Fruit fly (Drosophila melanogaster): ENCODE measurements around the gene CG33648.

CG33648 gene

DNA sequence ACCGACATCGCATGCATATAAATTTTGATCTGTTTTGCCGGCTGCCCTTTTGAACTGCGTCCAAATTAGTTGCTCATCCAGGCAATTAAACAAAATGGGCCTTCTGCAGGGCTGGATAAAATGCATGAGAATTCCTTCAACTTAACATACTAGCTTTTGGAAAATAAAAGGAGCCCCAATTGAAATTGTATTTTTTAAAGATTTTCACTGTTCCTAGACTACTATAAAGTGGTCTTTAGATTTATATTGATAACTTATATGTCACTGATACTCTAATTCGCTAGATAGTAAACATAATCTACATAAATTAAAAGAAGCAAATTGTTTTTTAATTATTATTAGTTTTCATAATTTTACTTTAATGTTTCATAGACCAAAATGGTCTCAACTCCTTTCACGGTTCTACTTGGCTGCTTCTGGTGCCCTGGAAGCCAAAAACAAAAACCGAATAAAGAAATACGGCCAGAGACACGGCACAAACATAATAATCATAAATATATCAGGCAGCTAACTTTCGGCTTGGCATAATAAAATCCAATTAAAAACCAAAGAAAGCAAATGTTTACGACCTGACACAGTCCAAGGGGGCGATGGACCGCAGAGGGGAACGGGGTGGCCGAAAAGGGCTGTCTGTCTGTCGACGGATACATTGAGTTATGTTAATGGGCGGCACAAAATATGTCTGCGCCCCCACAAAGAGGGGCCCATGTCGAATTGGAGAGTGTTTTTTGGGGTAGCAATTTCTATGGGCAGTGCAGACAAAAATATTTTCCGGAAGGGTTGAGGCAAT is 13.5 kb downstream of the CG33648 start (continued):
- no peak for TF ChIP-seq shn (GFP tag; optimal IDR thresholded peaks at IDR 0.05)
- TF ChIP-seq CG4730 (GFP tag; IDR thresholded peaks at IDR 0.05): no peak
- peak; percentile 45 for TF ChIP-seq CG8924 (tag; optimal IDR thresholded peaks at IDR 0.05)
- no peak for TF ChIP-seq Dek (tag; optimal IDR thresholded peaks at IDR 0.05)
- no peak for TF ChIP-seq CG13775 (GFP tag; optimal IDR thresholded peaks at IDR 0.05)
- TF ChIP-seq CG10979 (tag; optimal IDR thresholded peaks at IDR 0.05): peak; percentile 77
- no peak for TF ChIP-seq CG4707 (GFP tag; optimal IDR thresholded peaks at IDR 0.05)
- TF ChIP-seq sens (GFP tag): peak; percentile 35
- no peak for TF ChIP-seq gt (GFP tag; IDR thresholded peaks at IDR 0.05)
- no peak for TF ChIP-seq dimm (GFP tag; IDR thresholded peaks at IDR 0.05)
- peak; percentile 1 for TF ChIP-seq CG2202 (tag; optimal IDR thresholded peaks at IDR 0.05)
- no peak for TF ChIP-seq CG10366 (GFP tag; IDR thresholded peaks at IDR 0.05)
- peak; percentile 40; the same call in 1 of the 2 replicates for TF ChIP-seq vvl (GFP tag; IDR thresholded peaks at IDR 0.05)
- no peak for TF ChIP-seq Taf1 (GFP tag; IDR thresholded peaks at IDR 0.05)
- no peak for TF ChIP-seq luna (GFP tag; optimal IDR thresholded peaks at IDR 0.05)
- no peak for TF ChIP-seq Six4 (GFP tag; optimal IDR thresholded peaks at IDR 0.05)
- TF ChIP-seq CG7987 (GFP tag; optimal IDR thresholded peaks at IDR 0.05): no peak
- TF ChIP-seq CG4282 (GFP tag; optimal IDR thresholded peaks at IDR 0.05): no peak
- peak; percentile 43 for TF ChIP-seq Xbp1 (GFP tag; optimal IDR thresholded peaks at IDR 0.05)
- peak; percentile 50 for TF ChIP-seq CG1529 (GFP tag; optimal IDR thresholded peaks at IDR 0.05)
- TF ChIP-seq NC2α (GFP tag; optimal IDR thresholded peaks at IDR 0.05): no peak
- peak; percentile 42 for TF ChIP-seq CG6254 (GFP tag; optimal IDR thresholded peaks at IDR 0.05)
- TF ChIP-seq Sin3A (optimal IDR thresholded peaks at IDR 0.05): no peak
- no peak for TF ChIP-seq CG3847 (GFP tag; IDR thresholded peaks at IDR 0.05)
- TF ChIP-seq ewg (GFP tag; optimal IDR thresholded peaks at IDR 0.05): peak; percentile 20
- no peak for TF ChIP-seq ash1 (GFP tag; optimal IDR thresholded peaks at IDR 0.05)
- peak; percentile 33 for TF ChIP-seq PHDP (tag; optimal IDR thresholded peaks at IDR 0.05)
- no peak for TF ChIP-seq trh (GFP tag; optimal IDR thresholded peaks at IDR 0.05)
- no peak for TF ChIP-seq esg (GFP tag; conservative IDR thresholded peaks at IDR 0.05)
- no peak for TF ChIP-seq ac (GFP tag; optimal IDR thresholded peaks at IDR 0.05)
- no peak for TF ChIP-seq hkb (optimal IDR thresholded peaks at IDR 0.05)
- no peak; the same call in 1 of the 2 replicates for TF ChIP-seq hkb (GFP tag; IDR thresholded peaks at IDR 0.05)
- TF ChIP-seq CG12769 (tag; optimal IDR thresholded peaks at IDR 0.05): peak; percentile 53
- TF ChIP-seq H15 (GFP tag; IDR thresholded peaks at IDR 0.05): no peak
- TF ChIP-seq toy (GFP tag; IDR thresholded peaks at IDR 0.05): no peak
- TF ChIP-seq slbo (GFP tag; IDR thresholded peaks at IDR 0.05): no peak
- TF ChIP-seq Ets65A (GFP tag): no peak
- TF ChIP-seq schlank (tag; optimal IDR thresholded peaks at IDR 0.05): no peak
- TF ChIP-seq CG31388 (GFP tag; optimal IDR thresholded peaks at IDR 0.05): no peak
- no peak for TF ChIP-seq exex (tag; optimal IDR thresholded peaks at IDR 0.05)
- TF ChIP-seq sug (tag; optimal IDR thresholded peaks at IDR 0.05): no peak
- TF ChIP-seq onecut (GFP tag; IDR thresholded peaks at IDR 0.05): 0 out of 2 replicates have a peak, but pooled peaks have one; percentile 9
- TF ChIP-seq CG10431 (GFP tag; optimal IDR thresholded peaks at IDR 0.05): peak; percentile 9
- TF ChIP-seq nerfin-1 (tag; optimal IDR thresholded peaks at IDR 0.05): peak; percentile 62
- no peak for TF ChIP-seq Neu2 (GFP tag; optimal IDR thresholded peaks at IDR 0.05; ENCODE audit: borderline replicate concordance)
- peak; percentile 41 for TF ChIP-seq Xrp1 (GFP tag; IDR thresholded peaks at IDR 0.05)
- no peak for TF ChIP-seq usp (GFP tag; optimal IDR thresholded peaks at IDR 0.05)
- no peak for TF ChIP-seq TFAM (GFP tag; optimal IDR thresholded peaks at IDR 0.05)
- TF ChIP-seq Mad (GFP tag; optimal IDR thresholded peaks at IDR 0.05): no peak
- no peak for TF ChIP-seq Atf6 (GFP tag; IDR thresholded peaks at IDR 0.05)
- no peak for TF ChIP-seq grn (GFP tag; optimal IDR thresholded peaks at IDR 0.05)
- TF ChIP-seq aop (GFP tag; IDR thresholded peaks at IDR 0.05): 0 out of 2 replicates have a peak, but pooled peaks have one; percentile 24

Data from whole organism, embryonic.